Fruit fly (Drosophila melanogaster) whole organism, embryonic: ENCODE results near the gene CG6567.
A peak's percentile ranks its signal among the peaks of the same experiment; 100 is the strongest.

Experiments
- CG11504 ChIP-seq: fragments of 200-800 bp; sonication (Bioruptor generic); optimal IDR thresholded peaks from 3 replicates; lab custom pipeline; 2019; ENCODE audit warnings: missing biosample characterization, mild to moderate bottlenecking, missing genetic modification characterization, moderate library complexity
- CG1233 ChIP-seq: fragments of 200-800 bp; sonication (Bioruptor generic); optimal IDR thresholded peaks from 4 replicates; lab custom pipeline; 2018; ENCODE audit warnings: missing biosample characterization, mild to moderate bottlenecking, missing genetic modification characterization
- CG16779 ChIP-seq: fragments of 200-800 bp; sonication (Bioruptor generic); IDR thresholded peaks from 2 replicates; pipeline ENCODE4 v1.3.6; 2022; ENCODE audit warnings: missing biosample characterization, missing genetic modification characterization
- CG18262 ChIP-seq: fragments of 200-800 bp; optimal IDR thresholded peaks from 3 replicates; lab custom pipeline; 2019; ENCODE audit warnings: missing biosample characterization, mild to moderate bottlenecking, missing genetic modification characterization, moderate library complexity
- CG32532 ChIP-seq: fragments of 200-800 bp; sonication (Bioruptor generic); IDR thresholded peaks from 2 replicates; pipeline ENCODE4 v1.3.6; 2022; ENCODE audit warnings: missing biosample characterization, missing genetic modification characterization
- CG33213 ChIP-seq: fragments of 200-800 bp; sonication (Bioruptor generic); optimal IDR thresholded peaks from 3 replicates; lab custom pipeline; 2016; ENCODE audit warnings: missing biosample characterization, missing genetic modification characterization
- CG3995 ChIP-seq: fragments of 200-800 bp; sonication (Bioruptor generic); optimal IDR thresholded peaks from 3 replicates; lab custom pipeline; 2016; ENCODE audit warnings: missing biosample characterization, missing genetic modification characterization
- CG4707 ChIP-seq: fragments of 200-800 bp; sonication (Bioruptor generic); optimal IDR thresholded peaks from 2 replicates; lab custom pipeline; 2018; ENCODE audit warnings: missing biosample characterization, mild to moderate bottlenecking, missing genetic modification characterization, moderate library complexity
- CG6854 ChIP-seq: fragments of 200-800 bp; sonication (Bioruptor generic); optimal IDR thresholded peaks from 3 replicates; lab custom pipeline; 2017; ENCODE audit warnings: missing biosample characterization, mild to moderate bottlenecking, missing genetic modification characterization
- CG8089 ChIP-seq: fragments of 200-800 bp; sonication (Bioruptor generic); optimal IDR thresholded peaks from 3 replicates; lab custom pipeline; 2016; ENCODE audit warnings: missing biosample characterization, missing genetic modification characterization
- CG8388 ChIP-seq: fragments of 200-800 bp; sonication (Bioruptor generic); optimal IDR thresholded peaks from 2 replicates; lab custom pipeline; 2019; ENCODE audit warnings: missing biosample characterization, mild to moderate bottlenecking, missing genetic modification characterization, moderate library complexity
- CG9215 ChIP-seq: fragments of 200-800 bp; sonication (Bioruptor generic); IDR thresholded peaks from 2 replicates; pipeline ENCODE4 v1.3.6; 2022; ENCODE audit warnings: missing biosample characterization, missing genetic modification characterization
- CG9797 ChIP-seq: fragments of 200-800 bp; sonication (Bioruptor generic); optimal IDR thresholded peaks from 3 replicates; lab custom pipeline; 2018; ENCODE audit warnings: missing biosample characterization, mild to moderate bottlenecking, missing genetic modification characterization
- CrebB ChIP-seq: fragments of 200-800 bp; sonication (Bioruptor generic); optimal IDR thresholded peaks from 3 replicates; lab custom pipeline; 2018; ENCODE audit warnings: missing biosample characterization, mild to moderate bottlenecking, missing genetic modification characterization
- D19A ChIP-seq: fragments of 200-800 bp; optimal IDR thresholded peaks from 3 replicates; lab custom pipeline; 2019; ENCODE audit warnings: missing biosample characterization, mild to moderate bottlenecking, missing genetic modification characterization, moderate library complexity
- Deaf1 ChIP-seq: fragments of 200-800 bp; optimal IDR thresholded peaks from 3 replicates; lab custom pipeline; 2019; ENCODE audit warnings: missing biosample characterization, mild to moderate bottlenecking, missing genetic modification characterization, moderate library complexity
- Dip2 ChIP-seq: fragments of 200-800 bp; sonication (Bioruptor generic); IDR thresholded peaks from 2 replicates; pipeline ENCODE4 v1.3.6; 2022; ENCODE audit warnings: missing biosample characterization, missing genetic modification characterization
- Eip74EF ChIP-seq, 2 experiments: fragments of 200-800 bp in 1 of 2; fragments of >200 bp in 1 of 2; sonication (Bioruptor generic) in 1 of 2; optimal IDR thresholded peaks; 2 replicates each; lab custom pipeline; 2017 to 2019; ENCODE audit warnings: missing biosample characterization in 2 of 2, missing genetic modification characterization in 2 of 2, mild to moderate bottlenecking in 1 of 2, moderate library complexity in 1 of 2
- Ets65A ChIP-seq: fragments of 200-800 bp; sonication (Bioruptor generic); peaks from one replicate; lab custom pipeline; 2016; ENCODE audit warnings: missing biosample characterization, missing genetic modification characterization
- H15 ChIP-seq: fragments of 200-800 bp; sonication (Bioruptor generic); IDR thresholded peaks from 3 replicates; pipeline ENCODE4 v1.3.6; 2022; ENCODE audit warnings: missing biosample characterization, missing genetic modification characterization
- Hsf ChIP-seq: fragments of 200-800 bp; sonication (Bioruptor generic); optimal IDR thresholded peaks from 3 replicates; lab custom pipeline; 2016; ENCODE audit warnings: missing biosample characterization, missing genetic modification characterization
- Kr ChIP-seq: fragments of 200-800 bp; sonication (Bioruptor generic); optimal IDR thresholded peaks from 2 replicates; lab custom pipeline; 2017; ENCODE audit warnings: missing biosample characterization, mild to moderate bottlenecking, missing genetic modification characterization
- Lpt ChIP-seq: fragments of >200 bp; optimal IDR thresholded peaks from 2 replicates; lab custom pipeline; 2018; ENCODE audit warnings: missing biosample characterization, missing genetic modification characterization
- Oaz ChIP-seq: fragments of 200-800 bp; sonication (Bioruptor generic); IDR thresholded peaks from 2 replicates; pipeline ENCODE4 v1.3.6; 2022; ENCODE audit warnings: missing biosample characterization, missing genetic modification characterization
- Pdp1 ChIP-seq, 2 experiments: fragments of 200-800 bp; sonication (Bioruptor generic); optimal IDR thresholded peaks; 3 replicates each; lab custom pipeline; 2016; ENCODE audit warnings: missing biosample characterization in 2 of 2, missing genetic modification characterization in 2 of 2, mild to moderate bottlenecking in 1 of 2, moderate library complexity in 1 of 2
- Poxn ChIP-seq: fragments of 200-800 bp; sonication (Bioruptor generic); IDR thresholded peaks from 2 replicates; pipeline ENCODE4 v1.3.6; 2022; ENCODE audit warnings: missing biosample characterization, missing genetic modification characterization
- Six4 ChIP-seq: fragments of 200-800 bp; sonication (Bioruptor generic); optimal IDR thresholded peaks from 2 replicates; lab custom pipeline; 2016; ENCODE audit warnings: missing biosample characterization, missing genetic modification characterization
- Xbp1 ChIP-seq: fragments of 200-800 bp; sonication (Bioruptor generic); optimal IDR thresholded peaks from 3 replicates; lab custom pipeline; 2016; ENCODE audit warnings: missing biosample characterization, mild to moderate bottlenecking, missing genetic modification characterization
- al ChIP-seq: fragments of 200-800 bp; sonication (Bioruptor generic); IDR thresholded peaks from 2 replicates; pipeline ENCODE4 v1.3.6; 2022; ENCODE audit warnings: missing biosample characterization, missing genetic modification characterization
- cas ChIP-seq: fragments of 200-800 bp; sonication (Bioruptor generic); IDR thresholded peaks from 2 replicates; pipeline ENCODE4 v1.3.6; 2022; ENCODE audit warnings: missing biosample characterization, missing genetic modification characterization
- caup ChIP-seq: fragments of 200-800 bp; sonication (Bioruptor generic); optimal IDR thresholded peaks from 3 replicates; lab custom pipeline; 2017; ENCODE audit warnings: missing biosample characterization, mild to moderate bottlenecking, missing genetic modification characterization, moderate library complexity; ENCODE audit not compliant: severe bottlenecking
- da ChIP-seq: fragments of 200-800 bp; sonication (Bioruptor generic); optimal IDR thresholded peaks from 2 replicates; lab custom pipeline; 2016; ENCODE audit warnings: missing biosample characterization, missing genetic modification characterization
- eve ChIP-seq, 2 experiments: fragments of >200 bp; optimal IDR thresholded peaks; 2 replicates each; lab custom pipeline; 2017; ENCODE audit warnings: missing biosample characterization in 2 of 2, missing genetic modification characterization in 2 of 2
- ewg ChIP-seq: fragments of 200-800 bp; sonication (Bioruptor generic); optimal IDR thresholded peaks from 3 replicates; lab custom pipeline; 2017; ENCODE audit warnings: mild to moderate bottlenecking, missing biosample characterization, missing genetic modification reagents, missing genetic modification characterization
- grau ChIP-seq: fragments of 200-800 bp; optimal IDR thresholded peaks from 3 replicates; lab custom pipeline; 2019; ENCODE audit warnings: missing biosample characterization, mild to moderate bottlenecking, missing genetic modification characterization, moderate library complexity
- gro ChIP-seq: fragments of 200-800 bp; sonication (Bioruptor generic); optimal IDR thresholded peaks from 2 replicates; lab custom pipeline; 2016; ENCODE audit warnings: missing biosample characterization, missing genetic modification characterization
- kah ChIP-seq: fragments of 200-800 bp; sonication (Bioruptor generic); optimal IDR thresholded peaks from 2 replicates; lab custom pipeline; 2018; ENCODE audit warnings: missing biosample characterization, mild to moderate bottlenecking, missing genetic modification characterization
- kay ChIP-seq: fragments of 200-800 bp; sonication (Bioruptor generic); optimal IDR thresholded peaks from 2 replicates; lab custom pipeline; 2016; ENCODE audit warnings: missing biosample characterization, missing genetic modification characterization
- oc ChIP-seq: fragments of 200-800 bp; sonication (Bioruptor generic); optimal IDR thresholded peaks from 2 replicates; lab custom pipeline; 2018; ENCODE audit warnings: missing biosample characterization, mild to moderate bottlenecking, missing genetic modification characterization, moderate library complexity
- phol ChIP-seq: fragments of 200-800 bp; sonication (Bioruptor generic); optimal IDR thresholded peaks from 3 replicates; lab custom pipeline; 2018; ENCODE audit warnings: missing biosample characterization, mild to moderate bottlenecking, missing genetic modification characterization, moderate library complexity
- scrt ChIP-seq: fragments of 200-800 bp; sonication (Bioruptor generic); optimal IDR thresholded peaks from 2 replicates; lab custom pipeline; 2018; ENCODE audit warnings: missing biosample characterization, mild to moderate bottlenecking, missing genetic modification characterization, moderate library complexity
- sens ChIP-seq: fragments of 200-800 bp; sonication (Bioruptor generic); peaks from one replicate; lab custom pipeline; 2016; ENCODE audit warnings: missing biosample characterization, missing genetic modification characterization
- stc ChIP-seq: fragments of 200-800 bp; sonication (Bioruptor generic); IDR thresholded peaks from 2 replicates; pipeline ENCODE4 v1.3.6; 2022; ENCODE audit warnings: missing biosample characterization, missing genetic modification characterization
- tio ChIP-seq: fragments of 200-800 bp; sonication (Bioruptor generic); optimal IDR thresholded peaks from 2 replicates; lab custom pipeline; 2017; ENCODE audit warnings: missing biosample characterization, missing genetic modification characterization, inconsistent platforms
- tll ChIP-seq, 2 experiments: fragments of 200-800 bp in 1 of 2; fragments of >200 bp in 1 of 2; sonication (Bioruptor generic) in 1 of 2; optimal IDR thresholded peaks; 2 replicates each; lab custom pipeline; 2017 to 2019; ENCODE audit warnings: missing biosample characterization in 2 of 2, missing genetic modification characterization in 2 of 2, mild to moderate bottlenecking in 1 of 2, moderate library complexity in 1 of 2
- tna ChIP-seq: fragments of 200-800 bp; sonication (Bioruptor generic); IDR thresholded peaks from 2 replicates; pipeline ENCODE4 v1.3.6; 2022; ENCODE audit warnings: missing biosample characterization, missing genetic modification characterization; ENCODE audit not compliant: partially characterized antibody
- wdn ChIP-seq: fragments of 200-800 bp; sonication (Bioruptor generic); IDR thresholded peaks from 2 replicates; pipeline ENCODE4 v1.3.6; 2022; ENCODE audit warnings: missing biosample characterization, missing genetic modification characterization
- z ChIP-seq: fragments of 200-800 bp; sonication (Bioruptor generic); IDR thresholded peaks from 3 replicates; pipeline ENCODE4 v1.3.6; 2022; ENCODE audit warnings: missing biosample characterization, missing genetic modification characterization

Gene CG6567

DNA sequence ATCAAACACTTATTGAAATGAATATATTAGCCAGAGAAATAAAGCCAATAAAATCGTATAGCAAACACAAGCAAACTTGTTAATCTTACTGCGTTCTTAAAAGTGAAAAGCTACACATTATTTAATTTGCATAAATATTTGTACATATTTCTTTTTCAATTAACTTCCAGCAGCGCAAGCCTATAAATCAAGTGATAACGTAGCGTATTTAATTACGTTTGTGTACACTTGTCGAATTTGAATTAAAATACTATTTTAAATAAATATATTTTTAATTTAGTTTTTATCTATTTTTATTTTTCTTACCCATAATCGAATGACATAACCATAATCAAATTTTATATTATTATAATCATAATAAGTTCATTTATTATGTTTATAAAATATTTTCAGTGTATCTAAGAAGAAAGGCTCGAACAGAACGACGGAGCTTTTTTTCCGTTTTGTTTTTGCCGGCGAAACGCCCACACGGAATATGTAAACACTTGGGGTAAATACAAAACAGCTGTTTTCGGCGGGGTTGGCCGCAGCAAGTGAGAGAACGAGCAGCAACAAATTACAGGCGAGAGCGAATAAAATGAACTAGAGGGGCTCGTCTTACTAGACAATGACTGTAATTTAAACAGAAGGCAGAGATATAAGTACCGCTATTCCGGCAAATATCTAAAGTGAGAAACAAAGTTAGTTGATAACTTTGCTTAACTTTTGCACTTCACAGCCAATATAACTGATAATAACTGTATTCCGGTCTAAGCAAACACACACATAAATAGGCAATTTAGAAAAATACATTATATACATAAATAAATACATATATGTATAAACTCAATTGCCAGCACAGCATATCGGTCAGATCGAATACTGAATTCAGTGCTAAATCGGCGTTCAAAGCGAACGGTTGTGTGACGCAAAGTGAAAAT, 21.5 kb upstream of the CG6567 start, which contains the start of gene Sodh2 (continued):
- peak; percentile 83 for TF ChIP-seq CG6854 (GFP tag; lab: Kevin White, UChicago)
- TF ChIP-seq Hsf = peak; percentile 67
- peak; percentile 42; the same call in 1 of the 2 replicates for TF ChIP-seq stc (GFP tag; lab: Robert Waterston, UW)
- TF ChIP-seq cas (GFP tag; lab: Robert Waterston, UW) = 0 out of 2 replicates have a peak, but pooled peaks have one; percentile 9
- no peak for TF ChIP-seq Dip2 (GFP tag; lab: Robert Waterston, UW)
- TF ChIP-seq CG18262 (tag; lab: Kevin White, UChicago) = peak; percentile 81
- peak; percentile 61 for TF ChIP-seq CG9215 (GFP tag; lab: Robert Waterston, UW)
- peak; percentile 95 for TF ChIP-seq grau (tag; lab: Kevin White, UChicago)
- TF ChIP-seq CG32532 = peak; percentile 88
- TF ChIP-seq gro (GFP tag; lab: Kevin White, UChicago) = peak; percentile 55
- peak; percentile 81 for TF ChIP-seq CG16779 (GFP tag; lab: Robert Waterston, UW)
- peak; percentile 78 for TF ChIP-seq CrebB (tag; lab: Kevin White, UChicago)
- TF ChIP-seq Six4 (GFP tag; lab: Kevin White, UChicago) = peak; percentile 34
- peak; percentile 6 for TF ChIP-seq CG3995 (GFP tag; lab: Kevin White, UChicago)
- TF ChIP-seq kay = no peak
- TF ChIP-seq caup = peak; percentile 91
- TF ChIP-seq Deaf1 (tag; lab: Kevin White, UChicago) = peak; percentile 67
- peak; percentile 47 for TF ChIP-seq Xbp1 (GFP tag; lab: Kevin White, UChicago)
- peak; percentile 92 for TF ChIP-seq Ets65A (GFP tag; lab: Kevin White, UChicago)
- peak; percentile 52 for TF ChIP-seq tio (GFP tag; lab: Kevin White, UChicago)
- TF ChIP-seq sens (GFP tag; lab: Kevin White, UChicago) = peak; percentile 91
- peak; percentile 30 to 59 for TF ChIP-seq Pdp1 (GFP tag; optimal IDR thresholded peaks at IDR 0.05; lab: Kevin White, UChicago)
- TF ChIP-seq tna (GFP tag; lab: Robert Waterston, UW) = no peak
- TF ChIP-seq Kr = no peak
- TF ChIP-seq CG8089 = peak; percentile 29
- peak; percentile 72 for TF ChIP-seq Poxn (GFP tag; lab: Robert Waterston, UW)
- TF ChIP-seq wdn (GFP tag; lab: Robert Waterston, UW) = peak; percentile 77; the same call in 1 of the 2 replicates
- peak; percentile 43 for TF ChIP-seq ewg (GFP tag; lab: Kevin White, UChicago)
- peak; percentile 72 for TF ChIP-seq CG4707
- TF ChIP-seq Oaz (GFP tag; lab: Robert Waterston, UW) = 0 out of 2 replicates have a peak, but pooled peaks have one; percentile 25
- peak; percentile 84 for TF ChIP-seq CG11504
- peak; percentile 74 for TF ChIP-seq kah (GFP tag; lab: Kevin White, UChicago)
- TF ChIP-seq phol (tag; lab: Kevin White, UChicago) = peak; percentile 59
- no peak for TF ChIP-seq eve (GFP tag; optimal IDR thresholded peaks at IDR 0.05; lab: Kevin White, UChicago)
- no peak for TF ChIP-seq da (GFP tag; lab: Kevin White, UChicago)
- TF ChIP-seq CG33213 (GFP tag; lab: Kevin White, UChicago) = peak; percentile 53
- TF ChIP-seq scrt (GFP tag; lab: Kevin White, UChicago) = peak; percentile 90
- 0 out of 3 replicates have a peak, but pooled peaks have one; percentile 38 for TF ChIP-seq z
- peak; percentile 22 for TF ChIP-seq CG9797 (GFP tag; lab: Kevin White, UChicago)
- peak; percentile 73 for TF ChIP-seq D19A (tag; lab: Kevin White, UChicago)
- peak in 1 of 2 experiments; percentile 81 for TF ChIP-seq Eip74EF (GFP tag; optimal IDR thresholded peaks at IDR 0.05; lab: Kevin White, UChicago)
- no peak for TF ChIP-seq tll (GFP tag; optimal IDR thresholded peaks at IDR 0.05; lab: Kevin White, UChicago)
- peak; percentile 61 for TF ChIP-seq H15
- TF ChIP-seq CG1233 (GFP tag; lab: Kevin White, UChicago) = peak; percentile 83
- no peak for TF ChIP-seq Lpt (GFP tag; lab: Kevin White, UChicago)
- TF ChIP-seq oc (tag; lab: Kevin White, UChicago) = peak; percentile 42
- peak; percentile 51 for TF ChIP-seq CG8388
- peak; percentile 62 for TF ChIP-seq al (GFP tag; lab: Robert Waterston, UW)
